Worm (Caenorhabditis elegans) whole organism, late embryonic: ENCODE results near the gene mtx-2.

ENCODE experiments used
- Y22D7AL.16 ChIP-seq: sonication (generic microtip); optimal IDR thresholded peaks from 2 replicates; lab custom pipeline; 2016; ENCODE audit warnings: missing genetic modification characterization, missing compliant biosample characterization
- ama-1 ChIP-seq: fragments of 150-350 bp; optimal IDR thresholded peaks from 2 replicates; lab custom pipeline; 2014
- ceh-14 ChIP-seq: sonication (generic microtip); optimal IDR thresholded peaks from 2 replicates; lab custom pipeline; 2016; ENCODE audit warnings: missing genotype, missing genetic modification characterization, missing compliant biosample characterization
- ceh-18 ChIP-seq: sonication (generic microtip); optimal IDR thresholded peaks from 2 replicates; lab custom pipeline; 2016; ENCODE audit warnings: missing genetic modification characterization, missing compliant biosample characterization
- ceh-22 ChIP-seq: sonication (generic microtip); optimal IDR thresholded peaks from 2 replicates; lab custom pipeline; 2017; ENCODE audit warnings: missing biosample characterization, missing genetic modification characterization
- ceh-31 ChIP-seq: sonication (generic microtip); optimal IDR thresholded peaks from 2 replicates; lab custom pipeline; 2016; ENCODE audit warnings: missing genetic modification characterization, missing compliant biosample characterization
- ceh-48 ChIP-seq: sonication (generic microtip); optimal IDR thresholded peaks from 2 replicates; lab custom pipeline; 2016; ENCODE audit warnings: missing genetic modification characterization, inconsistent platforms, missing compliant biosample characterization
- ceh-6 ChIP-seq: fragments of 200-800 bp; sonication (Bioruptor generic); optimal IDR thresholded peaks from 2 replicates; lab custom pipeline; 2018; ENCODE audit warnings: mild to moderate bottlenecking, missing genetic modification characterization, missing compliant biosample characterization
- ceh-9 ChIP-seq: sonication (generic microtip); optimal IDR thresholded peaks from 2 replicates; lab custom pipeline; 2016; ENCODE audit warnings: mild to moderate bottlenecking, missing genetic modification characterization, inconsistent platforms, missing compliant biosample characterization
- dmd-4 ChIP-seq: sonication (generic microtip); optimal IDR thresholded peaks from 2 replicates; lab custom pipeline; 2016; ENCODE audit warnings: borderline replicate concordance, missing genetic modification characterization, missing compliant biosample characterization
- dve-1 ChIP-seq: sonication (generic microtip); optimal IDR thresholded peaks from 2 replicates; lab custom pipeline; 2017; ENCODE audit warnings: antibody characterized with exemption, mild to moderate bottlenecking, missing genetic modification characterization, missing compliant biosample characterization
- eyg-1 ChIP-seq: sonication (generic microtip); optimal IDR thresholded peaks from 2 replicates; lab custom pipeline; 2016; ENCODE audit warnings: missing genotype, missing genetic modification characterization, missing compliant biosample characterization
- fkh-10 ChIP-seq: fragments of 150-350 bp; optimal IDR thresholded peaks from 2 replicates; lab custom pipeline; 2014; ENCODE audit warnings: missing biosample characterization, missing genetic modification reagents, missing genetic modification characterization
- gmeb-2 ChIP-seq: sonication (generic microtip); optimal IDR thresholded peaks from 2 replicates; lab custom pipeline; 2016; ENCODE audit warnings: missing genetic modification characterization, inconsistent platforms, missing compliant biosample characterization
- hlh-13 ChIP-seq: fragments of 200-800 bp; sonication (Bioruptor generic); optimal IDR thresholded peaks from 2 replicates; lab custom pipeline; 2018; ENCODE audit warnings: mild to moderate bottlenecking, missing genetic modification characterization, missing compliant biosample characterization
- hlh-30 ChIP-seq: sonication (generic microtip); optimal IDR thresholded peaks from 2 replicates; lab custom pipeline; 2017; ENCODE audit warnings: antibody characterized with exemption, missing genetic modification characterization, missing compliant biosample characterization; ENCODE audit not compliant: insufficient read depth
- hlh-8 ChIP-seq: sonication (generic microtip); optimal IDR thresholded peaks from 2 replicates; lab custom pipeline; 2016; ENCODE audit warnings: missing genotype, missing genetic modification characterization, missing compliant biosample characterization
- madf-2 ChIP-seq: sonication (generic microtip); optimal IDR thresholded peaks from 2 replicates; lab custom pipeline; 2017; ENCODE audit warnings: missing genetic modification characterization, missing compliant biosample characterization
- mec-3 ChIP-seq: sonication (generic microtip); optimal IDR thresholded peaks from 2 replicates; lab custom pipeline; 2016; ENCODE audit warnings: borderline replicate concordance, missing genetic modification characterization, missing compliant biosample characterization
- nfya-1 ChIP-seq: sonication (generic microtip); optimal IDR thresholded peaks from 2 replicates; lab custom pipeline; 2017; ENCODE audit warnings: missing genetic modification characterization, mild to moderate bottlenecking, missing compliant biosample characterization, antibody characterized with exemption, moderate library complexity
- nhr-232 ChIP-seq: sonication (generic microtip); optimal IDR thresholded peaks from 2 replicates; lab custom pipeline; 2016; ENCODE audit warnings: missing genetic modification characterization, missing compliant biosample characterization
- npax-4 ChIP-seq: sonication (generic microtip); optimal IDR thresholded peaks from 2 replicates; lab custom pipeline; 2016; ENCODE audit warnings: missing genetic modification characterization, missing compliant biosample characterization
- odd-2 ChIP-seq: sonication (generic microtip); optimal IDR thresholded peaks from 2 replicates; lab custom pipeline; 2017; ENCODE audit warnings: antibody characterized with exemption, mild to moderate bottlenecking, missing genetic modification characterization, missing compliant biosample characterization
- pag-3 ChIP-seq: sonication (generic microtip); optimal IDR thresholded peaks from 2 replicates; lab custom pipeline; 2016; ENCODE audit warnings: missing compliant biosample characterization, missing genetic modification characterization, borderline replicate concordance
- pat-9 ChIP-seq: fragments of 200-800 bp; sonication (Bioruptor generic); optimal IDR thresholded peaks from 2 replicates; lab custom pipeline; 2018; ENCODE audit warnings: mild to moderate bottlenecking, missing genetic modification characterization, moderate library complexity, missing compliant biosample characterization
- pax-1 ChIP-seq: fragments of 150-350 bp; optimal IDR thresholded peaks from 2 replicates; lab custom pipeline; 2014; ENCODE audit warnings: missing biosample characterization, missing genetic modification characterization
- pha-2 ChIP-seq: sonication (generic microtip); optimal IDR thresholded peaks from 2 replicates; lab custom pipeline; 2017; ENCODE audit warnings: mild to moderate bottlenecking, missing genetic modification characterization, missing compliant biosample characterization
- pha-4 ChIP-seq: fragments of 150-350 bp; optimal IDR thresholded peaks from 2 replicates; lab custom pipeline; 2018; ENCODE audit warnings: missing biosample characterization, missing genetic modification reagents, missing genetic modification characterization
- pqm-1 ChIP-seq: sonication (generic microtip); optimal IDR thresholded peaks from 2 replicates; lab custom pipeline; 2016; ENCODE audit warnings: missing genetic modification characterization, missing compliant biosample characterization
- pros-1 ChIP-seq: fragments of 150-350 bp; optimal IDR thresholded peaks from 2 replicates; lab custom pipeline; 2014; ENCODE audit warnings: missing biosample characterization, missing genetic modification reagents, missing genetic modification characterization
- sdc-2 ChIP-seq: sonication (generic microtip); optimal IDR thresholded peaks from 2 replicates; lab custom pipeline; 2016; ENCODE audit warnings: missing genotype, missing genetic modification characterization, missing compliant biosample characterization
- sox-2 ChIP-seq: fragments of 200-800 bp; sonication (Bioruptor generic); IDR thresholded peaks from 2 replicates; pipeline ENCODE4 v1.3.6; 2022; ENCODE audit warnings: missing genetic modification reagents, missing genetic modification characterization, missing compliant biosample characterization
- sox-4 ChIP-seq: sonication (generic microtip); optimal IDR thresholded peaks from 2 replicates; lab custom pipeline; 2017; ENCODE audit warnings: mild to moderate bottlenecking, missing genetic modification characterization, inconsistent platforms, missing compliant biosample characterization
- syd-9 ChIP-seq: sonication (generic microtip); optimal IDR thresholded peaks from 2 replicates; lab custom pipeline; 2016; ENCODE audit warnings: mild to moderate bottlenecking, missing genetic modification characterization, moderate library complexity, missing compliant biosample characterization
- tbx-7 ChIP-seq: sonication (generic microtip); optimal IDR thresholded peaks from 2 replicates; lab custom pipeline; 2016; ENCODE audit warnings: missing genotype, missing genetic modification characterization, missing compliant biosample characterization
- ttx-3 ChIP-seq: sonication (generic microtip); optimal IDR thresholded peaks from 2 replicates; lab custom pipeline; 2016; ENCODE audit warnings: missing genetic modification reagents, missing genetic modification characterization, missing compliant biosample characterization
- unc-3 ChIP-seq, 2 experiments: fragments of 200-800 bp in 1 of 2; sonication (Bioruptor generic) in 1 of 2; sonication (generic microtip) in 1 of 2; conservative IDR thresholded peaks in 1 of 2; optimal IDR thresholded peaks in 1 of 2; 2 replicates each; pipeline versions ENCODE4 v1.3.6 to Lab custom; 2016 to 2022; ENCODE audit warnings: missing compliant biosample characterization in 2 of 2, missing genetic modification characterization in 2 of 2, missing genetic modification reagents in 1 of 2
- unc-42 ChIP-seq: sonication (generic microtip); optimal IDR thresholded peaks from 2 replicates; lab custom pipeline; 2016; ENCODE audit warnings: missing genotype, missing genetic modification characterization, missing compliant biosample characterization

Gene mtx-2

ce11 chrIII:7795311-7795710, 31.9 kb upstream of the mtx-2 start, which contains the start of gene cyk-7:
cyk-7 (minus strand) TSS chrIII:7795409.
- TF ChIP-seq pha-2: no peak
- no peak for TF ChIP-seq dve-1 (tag; lab: Kevin White, UChicago)
- TF ChIP-seq pha-4 (tag; lab: Kevin White, UChicago): no peak
- no peak for TF ChIP-seq nfya-1
- no peak for TF ChIP-seq hlh-8 (tag; lab: Kevin White, UChicago)
- TF ChIP-seq ceh-31 (tag; lab: Kevin White, UChicago): no peak
- no peak for TF ChIP-seq ceh-18 (tag; lab: Kevin White, UChicago)
- no peak for TF ChIP-seq ceh-9
- no peak for TF ChIP-seq ceh-22 (tag; lab: Kevin White, UChicago)
- no peak for TF ChIP-seq eyg-1 (tag; lab: Kevin White, UChicago)
- TF ChIP-seq pag-3 (tag; lab: Kevin White, UChicago): no peak
- TF ChIP-seq madf-2 (tag; lab: Kevin White, UChicago): no peak
- no peak for TF ChIP-seq npax-4 (tag; lab: Kevin White, UChicago)
- no peak for TF ChIP-seq sox-4 (tag; lab: Kevin White, UChicago)
- TF ChIP-seq pros-1: no peak
- TF ChIP-seq nhr-232 (tag; lab: Kevin White, UChicago): no peak
- TF ChIP-seq mec-3: no peak
- no peak for TF ChIP-seq hlh-30 (tag; lab: Kevin White, UChicago)
- no peak for TF ChIP-seq odd-2 (tag; lab: Kevin White, UChicago)
- TF ChIP-seq ceh-6 (GFP tag; lab: Kevin White, UChicago): no peak

- TF ChIP-seq ceh-14 (tag; lab: Kevin White, UChicago) (no peak), ama-1 (lab: Kevin White, UChicago) (no peak), ceh-22 (tag; lab: Kevin White, UChicago) (no peak), nfya-1 (no peak)
- TF ChIP-seq, all 69 proteins: peak for 0
Observed at ce11 chrIII:7792970-7793369, 29.6 kb upstream of the mtx-2 start.

ce11 chrIII:7792209-7792608, 28.8 kb upstream of the mtx-2 start:
- TF ChIP-seq nfya-1 (peak; percentile 67), pax-1 (tag; lab: Kevin White, UChicago) (no peak)
- TF ChIP-seq, all 69 proteins: peak for 1

ce11 chrIII:7790522-7790921, 27.1 kb upstream of the mtx-2 start:
- no peak for TF ChIP-seq sox-2
- no peak for TF ChIP-seq fkh-10
- no peak for TF ChIP-seq Y22D7AL.16 (tag; lab: Kevin White, UChicago)
- peak; percentile 27 for TF ChIP-seq nfya-1
- TF ChIP-seq pat-9: no peak
- TF ChIP-seq sdc-2 (tag; lab: Kevin White, UChicago): no peak
- TF ChIP-seq, all 69 proteins: peak for 1

- TF ChIP-seq hlh-8 (tag; lab: Kevin White, UChicago) (no peak), unc-42 (tag; lab: Kevin White, UChicago) (no peak), syd-9 (tag; lab: Kevin White, UChicago) (no peak), gmeb-2 (tag; lab: Kevin White, UChicago) (no peak), tbx-7 (tag; lab: Kevin White, UChicago) (no peak), ttx-3 (tag; lab: Kevin White, UChicago) (no peak), pat-9 (no peak), pqm-1 (tag; lab: Kevin White, UChicago) (no peak), ceh-48 (tag; lab: Kevin White, UChicago) (no peak), odd-2 (tag; lab: Kevin White, UChicago) (no peak), sox-4 (tag; lab: Kevin White, UChicago) (no peak), dmd-4 (tag; lab: Kevin White, UChicago) (no peak), unc-3 (GFP tag; conservative IDR thresholded peaks at IDR 0.05; lab: Robert Waterston, UW) (no peak), unc-3 (tag; optimal IDR thresholded peaks at IDR 0.05; lab: Kevin White, UChicago) (no peak), hlh-13 (GFP tag; lab: Kevin White, UChicago) (no peak)
- TF ChIP-seq, all 69 proteins: peak for 0
Observed at ce11 chrIII:7788410-7788809, 25.0 kb upstream of the mtx-2 start.
